Fruit fly (Drosophila melanogaster) whole organism, wandering third instar larva: Measurements from ENCODE around the gene mTerf3.

ENCODE experiments used
- Abd-B ChIP-seq: fragments of >200 bp; optimal IDR thresholded peaks from 2 replicates; lab custom pipeline; 2017; ENCODE audit warnings: missing biosample characterization, missing genetic modification characterization
- CG32264 ChIP-seq: fragments of 200-800 bp; sonication (Bioruptor generic); optimal IDR thresholded peaks from 2 replicates; lab custom pipeline; 2016; ENCODE audit warnings: missing biosample characterization, missing genetic modification characterization
- CG9705 ChIP-seq: fragments of 200-800 bp; sonication (Bioruptor generic); optimal IDR thresholded peaks from 2 replicates; lab custom pipeline; 2018; ENCODE audit warnings: missing biosample characterization, mild to moderate bottlenecking, missing genetic modification characterization
- CrebA ChIP-seq: fragments of 200-800 bp; sonication (Bioruptor generic); optimal IDR thresholded peaks from 2 replicates; lab custom pipeline; 2016; ENCODE audit warnings: missing biosample characterization, mild to moderate bottlenecking, missing genetic modification characterization, borderline replicate concordance
- Dfd ChIP-seq: fragments of >200 bp; optimal IDR thresholded peaks from 2 replicates; lab custom pipeline; 2017; ENCODE audit warnings: missing biosample characterization, missing genetic modification characterization
- Dif ChIP-seq: fragments of 200-275, 200-300 bp; sonication (Bioruptor generic); optimal IDR thresholded peaks from 2 replicates; lab custom pipeline; 2018; ENCODE audit warnings: missing biosample characterization, missing genetic modification characterization; ENCODE audit not compliant: partially characterized antibody
- GATAd ChIP-seq: sonication (Bioruptor generic); optimal IDR thresholded peaks from 2 replicates; lab custom pipeline; 2016; ENCODE audit warnings: missing biosample characterization, missing genetic modification characterization
- HLH106 ChIP-seq: fragments of 200-800 bp; optimal IDR thresholded peaks from 3 replicates; lab custom pipeline; 2019; ENCODE audit warnings: missing biosample characterization, mild to moderate bottlenecking, missing genetic modification characterization, moderate library complexity
- Hnf4 ChIP-seq: fragments of 200-800 bp; sonication (Bioruptor generic); optimal IDR thresholded peaks from 2 replicates; lab custom pipeline; 2016; ENCODE audit warnings: missing biosample characterization, mild to moderate bottlenecking, missing genetic modification characterization
- Hr78 ChIP-seq: fragments of >200 bp; optimal IDR thresholded peaks from 2 replicates; lab custom pipeline; 2017; ENCODE audit warnings: missing biosample characterization, missing genetic modification characterization
- Hr83 ChIP-seq: fragments of 200-300 bp; sonication (Bioruptor generic); optimal IDR thresholded peaks from 2 replicates; lab custom pipeline; 2016; ENCODE audit warnings: missing biosample characterization, mild to moderate bottlenecking, missing genetic modification characterization, moderate library complexity; ENCODE audit not compliant: poor library complexity, severe bottlenecking
- Jra ChIP-seq: sonication (Bioruptor generic); optimal IDR thresholded peaks from 2 replicates; lab custom pipeline; 2016; ENCODE audit warnings: missing biosample characterization, missing genetic modification characterization
- Mio ChIP-seq: sonication (Bioruptor generic); optimal IDR thresholded peaks from 2 replicates; lab custom pipeline; 2016; ENCODE audit warnings: missing biosample characterization, missing genetic modification characterization
- Myc ChIP-seq: fragments of >200 bp; optimal IDR thresholded peaks from 2 replicates; lab custom pipeline; 2017
- N ChIP-seq: fragments of >200 bp; optimal IDR thresholded peaks from 2 replicates; lab custom pipeline; 2018; ENCODE audit warnings: missing biosample characterization, missing external identifiers, missing genetic modification characterization
- OdsH ChIP-seq: fragments of 200-800 bp; sonication (Bioruptor generic); optimal IDR thresholded peaks from 2 replicates; lab custom pipeline; 2016; ENCODE audit warnings: missing biosample characterization, mild to moderate bottlenecking, missing genetic modification characterization
- Rel ChIP-seq, 2 experiments: fragments of 200-800 bp; sonication (Bioruptor generic) in 1 of 2; optimal IDR thresholded peaks; 2 replicates in 1 of 2; 3 replicates in 1 of 2; lab custom pipeline; 2016 to 2019; ENCODE audit warnings: mild to moderate bottlenecking in 2 of 2, missing biosample characterization in 2 of 2, missing genetic modification characterization in 2 of 2, moderate library complexity in 1 of 2
- Sp1 ChIP-seq: fragments of 200-800 bp; sonication (Bioruptor generic); optimal IDR thresholded peaks from 3 replicates; lab custom pipeline; 2019; ENCODE audit warnings: missing biosample characterization, mild to moderate bottlenecking, missing genetic modification characterization, moderate library complexity
- Vsx2 ChIP-seq: fragments of 200-300, 225-300 bp; sonication (Bioruptor generic); optimal IDR thresholded peaks from 2 replicates; lab custom pipeline; 2018; ENCODE audit warnings: missing biosample characterization, missing genetic modification characterization; ENCODE audit not compliant: partially characterized antibody
- br ChIP-seq: fragments of 200-800 bp; sonication (Bioruptor generic); optimal IDR thresholded peaks from 2 replicates; lab custom pipeline; 2016; ENCODE audit warnings: missing biosample characterization, missing genetic modification characterization
- brk ChIP-seq: fragments of 200-800 bp; sonication (Bioruptor generic); optimal IDR thresholded peaks from 2 replicates; lab custom pipeline; 2016; ENCODE audit warnings: missing biosample characterization, mild to moderate bottlenecking, missing genetic modification characterization
- dl ChIP-seq, 2 experiments: fragments of 175-275, 200-275 bp in 1 of 2; fragments of 200-275 bp in 1 of 2; sonication (Bioruptor generic); optimal IDR thresholded peaks; lab custom pipeline; 2018; ENCODE audit warnings: mild to moderate bottlenecking in 2 of 2, missing biosample characterization in 2 of 2, missing genetic modification characterization in 2 of 2, moderate library complexity in 2 of 2; ENCODE audit not compliant: partially characterized antibody in 2 of 2, insufficient read depth in 1 of 2
- dmrt93B ChIP-seq: fragments of 200-800 bp; sonication (Bioruptor generic); optimal IDR thresholded peaks from 2 replicates; lab custom pipeline; 2018; ENCODE audit warnings: missing biosample characterization, mild to moderate bottlenecking, missing genetic modification characterization
- dsf ChIP-seq: sonication (Bioruptor generic); optimal IDR thresholded peaks from 2 replicates; lab custom pipeline; 2016; ENCODE audit warnings: missing biosample characterization, missing genetic modification characterization, borderline replicate concordance
- ey ChIP-seq: fragments of 200-800 bp; sonication (Bioruptor generic); optimal IDR thresholded peaks from 2 replicates; lab custom pipeline; 2016; ENCODE audit warnings: missing biosample characterization, missing genetic modification characterization
- foxo ChIP-seq, 2 experiments: fragments of 200-800 bp; sonication (Bioruptor generic); optimal IDR thresholded peaks; 2 replicates in 1 of 2; 3 replicates in 1 of 2; lab custom pipeline; 2016 to 2017; ENCODE audit warnings: missing biosample characterization in 2 of 2, missing genetic modification characterization in 2 of 2
- fru ChIP-seq: fragments of 200-800 bp; sonication (Bioruptor generic); optimal IDR thresholded peaks from 3 replicates; lab custom pipeline; 2016; ENCODE audit warnings: missing biosample characterization, mild to moderate bottlenecking, missing genetic modification characterization
- h ChIP-seq: fragments of 200-800 bp; sonication (Bioruptor generic); optimal IDR thresholded peaks from 3 replicates; lab custom pipeline; 2016; ENCODE audit warnings: missing biosample characterization, mild to moderate bottlenecking, missing genetic modification characterization
- jim ChIP-seq: fragments of 175-275, 200-325 bp; sonication (Bioruptor generic); optimal IDR thresholded peaks from 2 replicates; lab custom pipeline; 2016; ENCODE audit warnings: missing biosample characterization, mild to moderate bottlenecking, missing genetic modification characterization
- lola ChIP-seq: fragments of >200 bp; optimal IDR thresholded peaks from 2 replicates; lab custom pipeline; 2017; ENCODE audit warnings: missing biosample characterization, missing genetic modification characterization
- pan ChIP-seq: fragments of >200 bp; optimal IDR thresholded peaks from 2 replicates; lab custom pipeline; 2017
- psq ChIP-seq: fragments of 200-800 bp; sonication (Bioruptor generic); optimal IDR thresholded peaks from 3 replicates; lab custom pipeline; 2017; ENCODE audit warnings: missing biosample characterization, mild to moderate bottlenecking, missing genetic modification characterization, moderate library complexity
- rgr ChIP-seq: fragments of 200-800 bp; sonication (Bioruptor generic); optimal IDR thresholded peaks from 3 replicates; lab custom pipeline; 2016; ENCODE audit warnings: missing biosample characterization, mild to moderate bottlenecking, missing genetic modification characterization
- sage ChIP-seq: fragments of 200-800 bp; sonication (Bioruptor generic); optimal IDR thresholded peaks from 2 replicates; lab custom pipeline; 2016; ENCODE audit warnings: missing biosample characterization, mild to moderate bottlenecking, missing genetic modification characterization
- sv ChIP-seq: fragments of 200-800 bp; sonication (Bioruptor generic); optimal IDR thresholded peaks from 3 replicates; lab custom pipeline; 2016; ENCODE audit warnings: missing biosample characterization, missing genetic modification characterization
- tai ChIP-seq: sonication (Bioruptor generic); optimal IDR thresholded peaks from 2 replicates; lab custom pipeline; 2016; ENCODE audit warnings: missing biosample characterization, missing genetic modification characterization
- usp ChIP-seq: fragments of >200 bp; optimal IDR thresholded peaks from 2 replicates; lab custom pipeline; 2017; ENCODE audit warnings: missing biosample characterization, missing genetic modification characterization
- woc ChIP-seq: sonication (Bioruptor generic); optimal IDR thresholded peaks from 2 replicates; lab custom pipeline; 2016; ENCODE audit warnings: missing biosample characterization, mild to moderate bottlenecking, missing genetic modification characterization

mTerf3 gene

dm6 chr3L:20493417-20494261 lies 26.9 kb downstream of the mTerf3 start:
- TF ChIP-seq sv (GFP tag; lab: Kevin White, UChicago) (no peak), Mio (GFP tag; lab: Kevin White, UChicago) (peak; percentile 40), Rel (GFP tag; optimal IDR thresholded peaks at IDR 0.05; lab: Kevin White, UChicago) (peak; percentile 76), Rel (tag; optimal IDR thresholded peaks at IDR 0.05; lab: Kevin White, UChicago) (peak; percentile 72), Dif (GFP tag; lab: Kevin White, UChicago) (peak; percentile 34), CG32264 (peak; percentile 74), ey (GFP tag; lab: Kevin White, UChicago) (peak; percentile 90), GATAd (GFP tag; lab: Kevin White, UChicago) (no peak), HLH106 (tag; lab: Kevin White, UChicago) (peak; percentile 91), dl (GFP tag; optimal IDR thresholded peaks at IDR 0.05; lab: Kevin White, UChicago; ENCODE audit: insufficient read depth in 1 of 2, partially characterized antibody in 2 of 2) (peak; percentile 20 to 23), h (GFP tag; lab: Kevin White, UChicago) (peak; percentile 96), Hnf4 (peak; percentile 76), OdsH (GFP tag; lab: Kevin White, UChicago) (peak; percentile 95), br (GFP tag; lab: Kevin White, UChicago) (peak; percentile 88), Jra (GFP tag; lab: Kevin White, UChicago) (peak; percentile 87), psq (GFP tag; lab: Kevin White, UChicago) (peak; percentile 98), dmrt93B (GFP tag; lab: Kevin White, UChicago) (peak; percentile 68), Hr83 (peak; percentile 64), CG9705 (peak; percentile 34), Sp1 (peak; percentile 92), tai (GFP tag; lab: Kevin White, UChicago) (peak; percentile 56), fru (GFP tag; lab: Kevin White, UChicago) (peak; percentile 94), woc (GFP tag; lab: Kevin White, UChicago) (peak; percentile 92), rgr (peak; percentile 93), brk (GFP tag; lab: Kevin White, UChicago) (peak; percentile 89), sage (GFP tag; lab: Kevin White, UChicago) (peak; percentile 78), Myc (lab: Kevin White, UChicago) (no peak), lola (GFP tag; lab: Kevin White, UChicago) (no peak), usp (GFP tag; lab: Kevin White, UChicago) (no peak), jim (GFP tag; lab: Kevin White, UChicago) (no peak), CrebA (GFP tag; lab: Kevin White, UChicago) (no peak), Dfd (GFP tag; lab: Kevin White, UChicago) (peak; percentile 6), Hr78 (GFP tag; lab: Kevin White, UChicago) (no peak), pan (lab: Kevin White, UChicago) (no peak), dsf (peak; percentile 63), N (GFP tag; lab: Kevin White, UChicago) (no peak), foxo (GFP tag; optimal IDR thresholded peaks at IDR 0.05; lab: Kevin White, UChicago) (peak; percentile 27 to 93), Vsx2 (GFP tag; lab: Kevin White, UChicago) (no peak), Abd-B (GFP tag; lab: Kevin White, UChicago) (no peak)
- TF ChIP-seq, all 38 proteins: peak for 26

dm6 chr3L:20491525-20492132 lies 28.9 kb downstream of the mTerf3 start, which contains the start of gene ND-39:
Gene ND-39 (plus strand): TSS chr3L:20492082.
- no peak for TF ChIP-seq Rel (GFP tag; optimal IDR thresholded peaks at IDR 0.05; lab: Kevin White, UChicago)
- no peak for TF ChIP-seq Rel (tag; optimal IDR thresholded peaks at IDR 0.05; lab: Kevin White, UChicago)
- no peak for TF ChIP-seq ey (GFP tag; lab: Kevin White, UChicago)
- peak; percentile 17 for TF ChIP-seq h (GFP tag; lab: Kevin White, UChicago)
- TF ChIP-seq jim (GFP tag; lab: Kevin White, UChicago) = no peak
- no peak for TF ChIP-seq rgr
- TF ChIP-seq CG9705 = no peak
- no peak for TF ChIP-seq GATAd (GFP tag; lab: Kevin White, UChicago)
- no peak for TF ChIP-seq pan (lab: Kevin White, UChicago)
- TF ChIP-seq Hr78 (GFP tag; lab: Kevin White, UChicago) = no peak
